Fruit fly (Drosophila melanogaster) whole organism, embryonic: ENCODE results near the gene CG3097.

Experiments
- CG10274 ChIP-seq: fragments of 200-800 bp; sonication (Bioruptor generic); optimal IDR thresholded peaks from 3 replicates; lab custom pipeline; 2017; ENCODE audit warnings: missing biosample characterization, mild to moderate bottlenecking, missing genetic modification characterization
- CG10462 ChIP-seq: fragments of 200-800 bp; sonication (Bioruptor generic); optimal IDR thresholded peaks from 2 replicates; lab custom pipeline; 2016; ENCODE audit warnings: missing biosample characterization, missing genetic modification characterization
- CG10543 ChIP-seq: fragments of 200-800 bp; sonication (Bioruptor generic); optimal IDR thresholded peaks from 3 replicates; lab custom pipeline; 2017; ENCODE audit warnings: missing biosample characterization, mild to moderate bottlenecking, missing genetic modification characterization, moderate library complexity
- CG1233 ChIP-seq: fragments of 200-800 bp; sonication (Bioruptor generic); optimal IDR thresholded peaks from 4 replicates; lab custom pipeline; 2018; ENCODE audit warnings: missing biosample characterization, mild to moderate bottlenecking, missing genetic modification characterization
- CG13624 ChIP-seq: fragments of 200-800 bp; sonication (Bioruptor generic); optimal IDR thresholded peaks from 2 replicates; lab custom pipeline; 2016; ENCODE audit warnings: missing biosample characterization, missing genetic modification characterization
- CG14014 ChIP-seq: fragments of 200-800 bp; sonication (Bioruptor generic); IDR thresholded peaks from 2 replicates; pipeline ENCODE4 v1.3.6; 2022; ENCODE audit warnings: missing biosample characterization, missing genetic modification characterization
- CG15479 ChIP-seq: fragments of 200-800 bp; sonication (Bioruptor generic); optimal IDR thresholded peaks from 3 replicates; lab custom pipeline; 2019; ENCODE audit warnings: missing biosample characterization, mild to moderate bottlenecking, missing genetic modification characterization, moderate library complexity
- CG1603 ChIP-seq: fragments of 200-800 bp; sonication (Bioruptor generic); optimal IDR thresholded peaks from 2 replicates; lab custom pipeline; 2019; ENCODE audit warnings: missing biosample characterization, mild to moderate bottlenecking, missing genetic modification characterization, moderate library complexity
- CG17612 ChIP-seq: fragments of 200-800 bp; sonication (Bioruptor generic); IDR thresholded peaks from 2 replicates; pipeline ENCODE4 v1.3.6; 2022; ENCODE audit warnings: missing biosample characterization, missing genetic modification characterization
- CG17829 ChIP-seq: fragments of 200-800 bp; optimal IDR thresholded peaks from 2 replicates; lab custom pipeline; 2019; ENCODE audit warnings: missing biosample characterization, mild to moderate bottlenecking, missing genetic modification characterization, moderate library complexity
- CG18619 ChIP-seq: fragments of 200-800 bp; sonication (Bioruptor generic); optimal IDR thresholded peaks from 3 replicates; lab custom pipeline; 2017; ENCODE audit warnings: missing biosample characterization, mild to moderate bottlenecking, missing genetic modification characterization
- CG2120 ChIP-seq: fragments of 200-800 bp; sonication (Bioruptor generic); optimal IDR thresholded peaks from 3 replicates; lab custom pipeline; 2016; ENCODE audit warnings: missing biosample characterization, missing genetic modification characterization
- CG3163 ChIP-seq: fragments of 200-800 bp; sonication (Bioruptor generic); optimal IDR thresholded peaks from 3 replicates; lab custom pipeline; 2016; ENCODE audit warnings: missing biosample characterization, missing genetic modification characterization
- CG3847 ChIP-seq: fragments of 200-800 bp; sonication (Bioruptor generic); IDR thresholded peaks from 2 replicates; pipeline ENCODE4 v1.3.6; 2022; ENCODE audit warnings: missing biosample characterization, missing genetic modification characterization
- CG9609 ChIP-seq: fragments of 200-800 bp; sonication (Bioruptor generic); optimal IDR thresholded peaks from 3 replicates; lab custom pipeline; 2016; ENCODE audit warnings: missing biosample characterization, missing genetic modification characterization
- Doc2 ChIP-seq: fragments of 200-800 bp; sonication (Bioruptor generic); IDR thresholded peaks from 2 replicates; pipeline ENCODE4 v1.3.6; 2022; ENCODE audit warnings: missing biosample characterization, missing genetic modification characterization
- Drgx ChIP-seq: fragments of 200-800 bp; sonication (Bioruptor generic); IDR thresholded peaks from 2 replicates; pipeline ENCODE4 v1.3.6; 2022; ENCODE audit warnings: missing biosample characterization, missing genetic modification characterization
- E2f2 ChIP-seq: fragments of 200-800 bp; sonication (Bioruptor generic); IDR thresholded peaks from 2 replicates; pipeline ENCODE4 v1.3.6; 2022; ENCODE audit warnings: missing biosample characterization, missing genetic modification characterization
- GATAe ChIP-seq: fragments of 200-800 bp; sonication (Bioruptor generic); conservative IDR thresholded peaks from 2 replicates; pipeline ENCODE4 v1.3.6; 2022; ENCODE audit warnings: missing biosample characterization, missing genetic modification characterization
- HmgZ ChIP-seq: fragments of 200-800 bp; sonication (Bioruptor generic); optimal IDR thresholded peaks from 2 replicates; lab custom pipeline; 2018; ENCODE audit warnings: missing biosample characterization, mild to moderate bottlenecking, missing genetic modification characterization
- Hmr ChIP-seq: fragments of 200-800 bp; sonication (Bioruptor generic); optimal IDR thresholded peaks from 3 replicates; lab custom pipeline; 2017; ENCODE audit warnings: mild to moderate bottlenecking, missing biosample characterization, missing genetic modification reagents, missing genetic modification characterization
- Kr ChIP-seq: fragments of 200-800 bp; sonication (Bioruptor generic); optimal IDR thresholded peaks from 2 replicates; lab custom pipeline; 2017; ENCODE audit warnings: missing biosample characterization, mild to moderate bottlenecking, missing genetic modification characterization
- Lhr ChIP-seq: fragments of 200-800 bp; sonication (Bioruptor generic); optimal IDR thresholded peaks from 3 replicates; lab custom pipeline; 2017; ENCODE audit warnings: mild to moderate bottlenecking, missing biosample characterization, missing genetic modification reagents, missing genetic modification characterization
- Meics ChIP-seq: fragments of 200-800 bp; sonication (Bioruptor generic); optimal IDR thresholded peaks from 2 replicates; lab custom pipeline; 2017; ENCODE audit warnings: missing biosample characterization, mild to moderate bottlenecking, missing genetic modification characterization
- Myb ChIP-seq: fragments of 200-800 bp; sonication (Bioruptor generic); optimal IDR thresholded peaks from 2 replicates; lab custom pipeline; 2016; ENCODE audit warnings: missing biosample characterization, missing genetic modification characterization
- Ptx1 ChIP-seq: fragments of 200-800 bp; sonication (Bioruptor generic); IDR thresholded peaks from 2 replicates; pipeline ENCODE4 v1.3.6; 2022; ENCODE audit warnings: missing biosample characterization, missing genetic modification characterization
- Ravus ChIP-seq: fragments of 200-800 bp; sonication (Bioruptor generic); IDR thresholded peaks from 2 replicates; pipeline ENCODE4 v1.3.6; 2022; ENCODE audit warnings: missing biosample characterization, missing genetic modification characterization
- Sox100B ChIP-seq: fragments of 200-800 bp; sonication (Bioruptor generic); optimal IDR thresholded peaks from 3 replicates; lab custom pipeline; 2018; ENCODE audit warnings: missing biosample characterization, mild to moderate bottlenecking, missing genetic modification characterization
- TFAM ChIP-seq: fragments of 200-800 bp; sonication (Bioruptor generic); optimal IDR thresholded peaks from 2 replicates; lab custom pipeline; 2017; ENCODE audit warnings: missing biosample characterization, missing genetic modification characterization, inconsistent platforms
- al ChIP-seq: fragments of 200-800 bp; sonication (Bioruptor generic); IDR thresholded peaks from 2 replicates; pipeline ENCODE4 v1.3.6; 2022; ENCODE audit warnings: missing biosample characterization, missing genetic modification characterization
- chif ChIP-seq, 2 experiments: fragments of 200-800 bp; sonication (Bioruptor generic); optimal IDR thresholded peaks; 3 replicates each; lab custom pipeline; 2016; ENCODE audit warnings: missing biosample characterization in 2 of 2, missing genetic modification characterization in 2 of 2
- chinmo ChIP-seq: fragments of 200-800 bp; sonication (Bioruptor generic); IDR thresholded peaks from 4 replicates; pipeline ENCODE4 v1.3.6; 2022; ENCODE audit warnings: missing biosample characterization, missing genetic modification characterization; ENCODE audit not compliant: partially characterized antibody
- crc ChIP-seq: fragments of 200-800 bp; sonication (Bioruptor generic); optimal IDR thresholded peaks from 2 replicates; lab custom pipeline; 2016; ENCODE audit warnings: missing biosample characterization, missing genetic modification characterization
- cwo ChIP-seq: fragments of 200-800 bp; sonication (Bioruptor generic); optimal IDR thresholded peaks from 3 replicates; lab custom pipeline; 2017; ENCODE audit warnings: missing biosample characterization, missing genetic modification characterization, mild to moderate bottlenecking, moderate library complexity, missing genetic modification reagents
- dimm ChIP-seq: fragments of 200-800 bp; sonication (Bioruptor generic); IDR thresholded peaks from 2 replicates; pipeline ENCODE4 v1.3.6; 2022; ENCODE audit warnings: missing biosample characterization, missing genetic modification characterization
- fd64A ChIP-seq: fragments of 200-800 bp; sonication (Bioruptor generic); optimal IDR thresholded peaks from 3 replicates; lab custom pipeline; 2018; ENCODE audit warnings: missing biosample characterization, mild to moderate bottlenecking, missing genetic modification characterization
- hb ChIP-seq: fragments of 200-800 bp; sonication (Bioruptor generic); IDR thresholded peaks from 3 replicates; pipeline ENCODE4 v1.3.6; 2022; ENCODE audit warnings: missing biosample characterization, missing genetic modification characterization; ENCODE audit not compliant: partially characterized antibody
- lmd ChIP-seq: fragments of 200-800 bp; sonication (Bioruptor generic); IDR thresholded peaks from 2 replicates; pipeline ENCODE4 v1.3.6; 2022; ENCODE audit warnings: missing biosample characterization, missing genetic modification characterization
- lola ChIP-seq, 3 experiments: fragments of >200 bp in 2 of 3; fragments of 200-800 bp in 1 of 3; sonication (Bioruptor generic) in 1 of 3; optimal IDR thresholded peaks; 2 replicates each; lab custom pipeline; 2017 to 2019; ENCODE audit warnings: missing biosample characterization in 3 of 3, missing genetic modification characterization in 3 of 3, mild to moderate bottlenecking in 1 of 3, moderate library complexity in 1 of 3
- lov ChIP-seq, 2 experiments: fragments of 200-800 bp in 1 of 2; fragments of >200 bp in 1 of 2; sonication (Bioruptor generic) in 1 of 2; IDR thresholded peaks in 1 of 2; optimal IDR thresholded peaks in 1 of 2; 2 replicates in 1 of 2; 3 replicates in 1 of 2; pipeline versions ENCODE4 v1.3.6 to Lab custom; 2017 to 2022; ENCODE audit warnings: missing biosample characterization in 1 of 2, missing genetic modification characterization in 1 of 2
- mam ChIP-seq: fragments of 200-800 bp; sonication (Bioruptor generic); optimal IDR thresholded peaks from 3 replicates; lab custom pipeline; 2016; ENCODE audit warnings: missing biosample characterization, missing genetic modification characterization
- otp ChIP-seq: fragments of 200-800 bp; sonication (Bioruptor generic); IDR thresholded peaks from 3 replicates; pipeline ENCODE4, ENCODE4 v1.3.6; 2022; ENCODE audit warnings: missing biosample characterization, missing genetic modification characterization
- sima ChIP-seq: fragments of 200-800 bp; sonication (Bioruptor generic); optimal IDR thresholded peaks from 2 replicates; lab custom pipeline; 2016; ENCODE audit warnings: missing biosample characterization, missing genetic modification characterization
- stc ChIP-seq: fragments of 200-800 bp; sonication (Bioruptor generic); IDR thresholded peaks from 2 replicates; pipeline ENCODE4 v1.3.6; 2022; ENCODE audit warnings: missing biosample characterization, missing genetic modification characterization
- unc-4 ChIP-seq: fragments of 200-800 bp; sonication (Bioruptor generic); IDR thresholded peaks from 2 replicates; pipeline ENCODE4 v1.3.6; 2022; ENCODE audit warnings: missing biosample characterization, missing genetic modification characterization; ENCODE audit not compliant: partially characterized antibody
- wek ChIP-seq: fragments of 200-800 bp; sonication (Bioruptor generic); optimal IDR thresholded peaks from 3 replicates; lab custom pipeline; 2018; ENCODE audit warnings: missing biosample characterization, mild to moderate bottlenecking, missing genetic modification characterization, moderate library complexity
- zen2 ChIP-seq: fragments of 200-800 bp; sonication (Bioruptor generic); IDR thresholded peaks from 3 replicates; pipeline ENCODE4 v1.3.6; 2022; ENCODE audit warnings: missing biosample characterization, missing genetic modification characterization; ENCODE audit not compliant: partially characterized antibody

Gene CG3097

DNA sequence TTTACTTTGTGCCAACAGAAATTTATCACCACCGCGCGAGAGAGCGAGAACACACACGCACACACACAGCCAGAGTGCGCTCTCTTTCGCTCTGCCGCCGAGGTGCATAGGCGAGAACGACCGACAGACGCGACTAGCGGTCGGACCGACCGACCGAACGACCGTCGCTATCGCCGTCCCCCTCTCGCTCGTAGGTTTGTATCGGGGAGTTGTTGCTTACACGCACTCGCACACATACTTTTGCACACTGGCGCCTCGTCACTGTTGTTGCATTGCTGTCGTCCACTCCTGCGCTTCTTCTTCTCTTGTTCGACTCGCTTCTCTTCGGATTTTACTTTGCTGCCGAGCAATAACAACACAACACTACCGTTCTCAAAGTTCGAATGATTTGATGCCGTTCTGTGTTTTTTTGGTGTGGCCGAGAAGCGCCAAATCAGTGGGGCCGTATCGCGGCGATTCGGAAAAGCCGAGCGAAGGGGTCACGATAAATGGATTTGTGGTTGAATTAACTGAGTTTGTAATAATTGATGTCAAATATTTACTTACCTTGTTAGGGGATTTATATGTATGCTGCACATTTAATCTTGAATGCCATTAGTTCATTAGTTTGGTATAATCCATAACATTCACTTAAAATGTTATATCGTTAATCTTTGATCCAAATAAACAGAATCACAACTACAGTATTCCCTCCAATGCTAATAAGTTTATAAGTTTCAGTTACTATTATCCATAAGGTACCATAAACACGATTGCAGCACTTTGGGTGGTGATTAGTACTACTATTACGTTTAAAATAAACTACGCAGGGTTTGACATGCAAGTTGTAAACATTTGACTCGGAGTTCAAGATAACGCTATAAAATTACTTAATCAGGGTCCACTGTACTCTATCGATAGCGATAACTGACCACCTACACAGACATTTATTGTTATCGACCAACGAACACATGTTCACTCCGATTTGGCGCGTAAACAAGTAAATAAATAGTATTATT lies 23.4 kb downstream of the CG3097 start, which contains the start of the genes IntS6 and Rtel1 (continued):
- TF ChIP-seq CG2120 (GFP tag; lab: Kevin White, UChicago) (peak; percentile 96), Myb (GFP tag; lab: Kevin White, UChicago) (peak; percentile 81), Lhr (GFP tag; lab: Kevin White, UChicago) (peak; percentile 64), otp (GFP tag; lab: Robert Waterston, UW) (peak; percentile 69; the same call in 2 of the 3 replicates), zen2 (GFP tag; lab: Robert Waterston, UW) (no peak), CG17612 (GFP tag; lab: Robert Waterston, UW) (peak; percentile 80), Sox100B (GFP tag; lab: Kevin White, UChicago) (peak; percentile 82), TFAM (GFP tag; lab: Kevin White, UChicago) (no peak), Drgx (peak; percentile 88), Ptx1 (GFP tag; lab: Robert Waterston, UW) (peak; percentile 94), CG10462 (GFP tag; lab: Kevin White, UChicago) (peak; percentile 67), GATAe (peak; percentile 53; the same call in 1 of the 2 replicates), CG9609 (GFP tag; lab: Kevin White, UChicago) (peak; percentile 91), stc (GFP tag; lab: Robert Waterston, UW) (peak; percentile 84), CG14014 (GFP tag; lab: Robert Waterston, UW) (peak; percentile 93), chinmo (GFP tag; lab: Robert Waterston, UW) (peak; percentile 100), sima (GFP tag; lab: Kevin White, UChicago) (peak; percentile 65), CG1233 (GFP tag; lab: Kevin White, UChicago) (peak; percentile 88), hb (GFP tag; lab: Robert Waterston, UW) (no peak), CG18619 (GFP tag; lab: Kevin White, UChicago) (peak; percentile 89), crc (GFP tag; lab: Kevin White, UChicago) (peak; percentile 80), CG10274 (peak; percentile 70), lov (optimal IDR thresholded peaks at IDR 0.05; lab: Kevin White, UChicago) (no peak), lov (GFP tag; IDR thresholded peaks at IDR 0.05; lab: Robert Waterston, UW) (peak; percentile 68; the same call in 1 of the 3 replicates), fd64A (peak; percentile 46), CG1603 (tag; lab: Kevin White, UChicago) (peak; percentile 91), CG3163 (GFP tag; lab: Kevin White, UChicago) (peak; percentile 63), lmd (GFP tag; lab: Robert Waterston, UW) (peak; percentile 93), HmgZ (tag; lab: Kevin White, UChicago) (peak; percentile 92), al (peak; percentile 91), cwo (GFP tag; lab: Kevin White, UChicago) (peak; percentile 82), CG13624 (GFP tag; lab: Kevin White, UChicago) (peak; percentile 89), Meics (GFP tag; lab: Kevin White, UChicago) (peak; percentile 90), mam (GFP tag; lab: Kevin White, UChicago) (peak; percentile 96), Hmr (GFP tag; lab: Kevin White, UChicago) (peak; percentile 86), Ravus (GFP tag; lab: Robert Waterston, UW) (peak; percentile 69), CG3847 (GFP tag; lab: Robert Waterston, UW) (peak; percentile 89), dimm (peak; percentile 21; the same call in 1 of the 2 replicates), Doc2 (GFP tag; lab: Robert Waterston, UW) (peak; percentile 68), CG10543 (peak; percentile 90), unc-4 (no peak), wek (GFP tag; lab: Kevin White, UChicago) (peak; percentile 71), CG15479 (GFP tag; lab: Kevin White, UChicago) (peak; percentile 75), E2f2 (GFP tag; lab: Robert Waterston, UW) (peak; percentile 62), chif (GFP tag; optimal IDR thresholded peaks at IDR 0.05; lab: Kevin White, UChicago) (peak; percentile 87 to 93), Kr (GFP tag; lab: Kevin White, UChicago) (peak; percentile 2), CG17829 (tag; lab: Kevin White, UChicago) (peak; percentile 85), lola (GFP tag; optimal IDR thresholded peaks at IDR 0.05; lab: Kevin White, UChicago) (peak in 1 of 3 experiments; percentile 82)
